Fruit fly (Drosophila melanogaster) whole organism, wandering third instar larva: ENCODE measurements around the gene ham.

Experiments used
- Abd-B ChIP-seq: fragments of >200 bp; optimal IDR thresholded peaks from 2 replicates; lab custom pipeline; 2017; ENCODE audit warnings: missing biosample characterization, missing genetic modification characterization
- CG32264 ChIP-seq: fragments of 200-800 bp; sonication (Bioruptor generic); optimal IDR thresholded peaks from 2 replicates; lab custom pipeline; 2016; ENCODE audit warnings: missing biosample characterization, missing genetic modification characterization
- CG9705 ChIP-seq: fragments of 200-800 bp; sonication (Bioruptor generic); optimal IDR thresholded peaks from 2 replicates; lab custom pipeline; 2018; ENCODE audit warnings: missing biosample characterization, mild to moderate bottlenecking, missing genetic modification characterization
- CrebA ChIP-seq: fragments of 200-800 bp; sonication (Bioruptor generic); optimal IDR thresholded peaks from 2 replicates; lab custom pipeline; 2016; ENCODE audit warnings: missing biosample characterization, mild to moderate bottlenecking, missing genetic modification characterization, borderline replicate concordance
- Dfd ChIP-seq: fragments of >200 bp; optimal IDR thresholded peaks from 2 replicates; lab custom pipeline; 2017; ENCODE audit warnings: missing biosample characterization, missing genetic modification characterization
- Dif ChIP-seq: fragments of 200-275, 200-300 bp; sonication (Bioruptor generic); optimal IDR thresholded peaks from 2 replicates; lab custom pipeline; 2018; ENCODE audit warnings: missing biosample characterization, missing genetic modification characterization; ENCODE audit not compliant: partially characterized antibody
- GATAd ChIP-seq: sonication (Bioruptor generic); optimal IDR thresholded peaks from 2 replicates; lab custom pipeline; 2016; ENCODE audit warnings: missing biosample characterization, missing genetic modification characterization
- HLH106 ChIP-seq: fragments of 200-800 bp; optimal IDR thresholded peaks from 3 replicates; lab custom pipeline; 2019; ENCODE audit warnings: missing biosample characterization, mild to moderate bottlenecking, missing genetic modification characterization, moderate library complexity
- Hnf4 ChIP-seq: fragments of 200-800 bp; sonication (Bioruptor generic); optimal IDR thresholded peaks from 2 replicates; lab custom pipeline; 2016; ENCODE audit warnings: missing biosample characterization, mild to moderate bottlenecking, missing genetic modification characterization
- Hr78 ChIP-seq: fragments of >200 bp; optimal IDR thresholded peaks from 2 replicates; lab custom pipeline; 2017; ENCODE audit warnings: missing biosample characterization, missing genetic modification characterization
- Hr83 ChIP-seq: fragments of 200-300 bp; sonication (Bioruptor generic); optimal IDR thresholded peaks from 2 replicates; lab custom pipeline; 2016; ENCODE audit warnings: missing biosample characterization, mild to moderate bottlenecking, missing genetic modification characterization, moderate library complexity; ENCODE audit not compliant: poor library complexity, severe bottlenecking
- Jra ChIP-seq: sonication (Bioruptor generic); optimal IDR thresholded peaks from 2 replicates; lab custom pipeline; 2016; ENCODE audit warnings: missing biosample characterization, missing genetic modification characterization
- Mio ChIP-seq: sonication (Bioruptor generic); optimal IDR thresholded peaks from 2 replicates; lab custom pipeline; 2016; ENCODE audit warnings: missing biosample characterization, missing genetic modification characterization
- Myc ChIP-seq: fragments of >200 bp; optimal IDR thresholded peaks from 2 replicates; lab custom pipeline; 2017
- N ChIP-seq: fragments of >200 bp; optimal IDR thresholded peaks from 2 replicates; lab custom pipeline; 2018; ENCODE audit warnings: missing biosample characterization, missing external identifiers, missing genetic modification characterization
- OdsH ChIP-seq: fragments of 200-800 bp; sonication (Bioruptor generic); optimal IDR thresholded peaks from 2 replicates; lab custom pipeline; 2016; ENCODE audit warnings: missing biosample characterization, mild to moderate bottlenecking, missing genetic modification characterization
- Rel ChIP-seq, 2 experiments: fragments of 200-800 bp; sonication (Bioruptor generic) in 1 of 2; optimal IDR thresholded peaks; 2 replicates in 1 of 2; 3 replicates in 1 of 2; lab custom pipeline; 2016 to 2019; ENCODE audit warnings: mild to moderate bottlenecking in 2 of 2, missing biosample characterization in 2 of 2, missing genetic modification characterization in 2 of 2, moderate library complexity in 1 of 2
- Sp1 ChIP-seq: fragments of 200-800 bp; sonication (Bioruptor generic); optimal IDR thresholded peaks from 3 replicates; lab custom pipeline; 2019; ENCODE audit warnings: missing biosample characterization, mild to moderate bottlenecking, missing genetic modification characterization, moderate library complexity
- Vsx2 ChIP-seq: fragments of 200-300, 225-300 bp; sonication (Bioruptor generic); optimal IDR thresholded peaks from 2 replicates; lab custom pipeline; 2018; ENCODE audit warnings: missing biosample characterization, missing genetic modification characterization; ENCODE audit not compliant: partially characterized antibody
- br ChIP-seq: fragments of 200-800 bp; sonication (Bioruptor generic); optimal IDR thresholded peaks from 2 replicates; lab custom pipeline; 2016; ENCODE audit warnings: missing biosample characterization, missing genetic modification characterization
- brk ChIP-seq: fragments of 200-800 bp; sonication (Bioruptor generic); optimal IDR thresholded peaks from 2 replicates; lab custom pipeline; 2016; ENCODE audit warnings: missing biosample characterization, mild to moderate bottlenecking, missing genetic modification characterization
- dl ChIP-seq, 2 experiments: fragments of 175-275, 200-275 bp in 1 of 2; fragments of 200-275 bp in 1 of 2; sonication (Bioruptor generic); optimal IDR thresholded peaks; lab custom pipeline; 2018; ENCODE audit warnings: mild to moderate bottlenecking in 2 of 2, missing biosample characterization in 2 of 2, missing genetic modification characterization in 2 of 2, moderate library complexity in 2 of 2; ENCODE audit not compliant: partially characterized antibody in 2 of 2, insufficient read depth in 1 of 2
- dmrt93B ChIP-seq: fragments of 200-800 bp; sonication (Bioruptor generic); optimal IDR thresholded peaks from 2 replicates; lab custom pipeline; 2018; ENCODE audit warnings: missing biosample characterization, mild to moderate bottlenecking, missing genetic modification characterization
- dsf ChIP-seq: sonication (Bioruptor generic); optimal IDR thresholded peaks from 2 replicates; lab custom pipeline; 2016; ENCODE audit warnings: missing biosample characterization, missing genetic modification characterization, borderline replicate concordance
- ey ChIP-seq: fragments of 200-800 bp; sonication (Bioruptor generic); optimal IDR thresholded peaks from 2 replicates; lab custom pipeline; 2016; ENCODE audit warnings: missing biosample characterization, missing genetic modification characterization
- foxo ChIP-seq, 2 experiments: fragments of 200-800 bp; sonication (Bioruptor generic); optimal IDR thresholded peaks; 2 replicates in 1 of 2; 3 replicates in 1 of 2; lab custom pipeline; 2016 to 2017; ENCODE audit warnings: missing biosample characterization in 2 of 2, missing genetic modification characterization in 2 of 2
- fru ChIP-seq: fragments of 200-800 bp; sonication (Bioruptor generic); optimal IDR thresholded peaks from 3 replicates; lab custom pipeline; 2016; ENCODE audit warnings: missing biosample characterization, mild to moderate bottlenecking, missing genetic modification characterization
- h ChIP-seq: fragments of 200-800 bp; sonication (Bioruptor generic); optimal IDR thresholded peaks from 3 replicates; lab custom pipeline; 2016; ENCODE audit warnings: missing biosample characterization, mild to moderate bottlenecking, missing genetic modification characterization
- jim ChIP-seq: fragments of 175-275, 200-325 bp; sonication (Bioruptor generic); optimal IDR thresholded peaks from 2 replicates; lab custom pipeline; 2016; ENCODE audit warnings: missing biosample characterization, mild to moderate bottlenecking, missing genetic modification characterization
- lola ChIP-seq: fragments of >200 bp; optimal IDR thresholded peaks from 2 replicates; lab custom pipeline; 2017; ENCODE audit warnings: missing biosample characterization, missing genetic modification characterization
- pan ChIP-seq: fragments of >200 bp; optimal IDR thresholded peaks from 2 replicates; lab custom pipeline; 2017
- psq ChIP-seq: fragments of 200-800 bp; sonication (Bioruptor generic); optimal IDR thresholded peaks from 3 replicates; lab custom pipeline; 2017; ENCODE audit warnings: missing biosample characterization, mild to moderate bottlenecking, missing genetic modification characterization, moderate library complexity
- rgr ChIP-seq: fragments of 200-800 bp; sonication (Bioruptor generic); optimal IDR thresholded peaks from 3 replicates; lab custom pipeline; 2016; ENCODE audit warnings: missing biosample characterization, mild to moderate bottlenecking, missing genetic modification characterization
- sage ChIP-seq: fragments of 200-800 bp; sonication (Bioruptor generic); optimal IDR thresholded peaks from 2 replicates; lab custom pipeline; 2016; ENCODE audit warnings: missing biosample characterization, mild to moderate bottlenecking, missing genetic modification characterization
- sv ChIP-seq: fragments of 200-800 bp; sonication (Bioruptor generic); optimal IDR thresholded peaks from 3 replicates; lab custom pipeline; 2016; ENCODE audit warnings: missing biosample characterization, missing genetic modification characterization
- tai ChIP-seq: sonication (Bioruptor generic); optimal IDR thresholded peaks from 2 replicates; lab custom pipeline; 2016; ENCODE audit warnings: missing biosample characterization, missing genetic modification characterization
- usp ChIP-seq: fragments of >200 bp; optimal IDR thresholded peaks from 2 replicates; lab custom pipeline; 2017; ENCODE audit warnings: missing biosample characterization, missing genetic modification characterization
- woc ChIP-seq: sonication (Bioruptor generic); optimal IDR thresholded peaks from 2 replicates; lab custom pipeline; 2016; ENCODE audit warnings: missing biosample characterization, mild to moderate bottlenecking, missing genetic modification characterization

ham gene

dm6 chr2L:18792806-18793205 is at the start of gene ham:
TSS of gene ham (minus strand) at chr2L:18792906.
- TF ChIP-seq rgr (GFP tag; lab: Kevin White, UChicago) (no peak), dl (GFP tag; optimal IDR thresholded peaks at IDR 0.05; lab: Kevin White, UChicago; ENCODE audit: insufficient read depth in 1 of 2, partially characterized antibody in 2 of 2) (no peak), brk (GFP tag; lab: Kevin White, UChicago) (no peak), Dif (GFP tag; lab: Kevin White, UChicago) (no peak)

dm6 chr2L:18841210-18841609 is 48.5 kb upstream of the ham start, which contains the start of gene CG31752:
TSS of gene CG31752 (minus strand) at chr2L:18841310.
- TF ChIP-seq CrebA (GFP tag; lab: Kevin White, UChicago) = no peak
- TF ChIP-seq Vsx2 (GFP tag; lab: Kevin White, UChicago) = no peak
- TF ChIP-seq pan (lab: Kevin White, UChicago) = no peak
- no peak for TF ChIP-seq Myc (lab: Kevin White, UChicago)
- TF ChIP-seq Rel (GFP tag; optimal IDR thresholded peaks at IDR 0.05; lab: Kevin White, UChicago) = no peak
- TF ChIP-seq Rel (tag; optimal IDR thresholded peaks at IDR 0.05; lab: Kevin White, UChicago) = no peak
- no peak for TF ChIP-seq Dfd (GFP tag; lab: Kevin White, UChicago)
- TF ChIP-seq br (GFP tag; lab: Kevin White, UChicago) = no peak
- TF ChIP-seq jim (GFP tag; lab: Kevin White, UChicago) = no peak
- no peak for TF ChIP-seq psq (GFP tag; lab: Kevin White, UChicago)
- TF ChIP-seq Abd-B (GFP tag; lab: Kevin White, UChicago) = no peak
- TF ChIP-seq, all 38 proteins: peak for 0

- TF ChIP-seq pan (lab: Kevin White, UChicago) (no peak), woc (GFP tag; lab: Kevin White, UChicago) (no peak), brk (GFP tag; lab: Kevin White, UChicago) (no peak), Hnf4 (GFP tag; lab: Kevin White, UChicago) (peak; percentile 95), CrebA (GFP tag; lab: Kevin White, UChicago) (no peak), Sp1 (GFP tag; lab: Kevin White, UChicago) (peak; percentile 71), lola (GFP tag; lab: Kevin White, UChicago) (no peak), psq (GFP tag; lab: Kevin White, UChicago) (peak; percentile 78), jim (GFP tag; lab: Kevin White, UChicago) (peak; percentile 85), br (GFP tag; lab: Kevin White, UChicago) (peak; percentile 91), Hr83 (peak; percentile 97), HLH106 (tag; lab: Kevin White, UChicago) (peak; percentile 71), usp (GFP tag; lab: Kevin White, UChicago) (no peak), fru (GFP tag; lab: Kevin White, UChicago) (peak; percentile 89), N (GFP tag; lab: Kevin White, UChicago) (peak; percentile 74), Dif (GFP tag; lab: Kevin White, UChicago) (no peak), Myc (lab: Kevin White, UChicago) (peak; percentile 88), CG32264 (GFP tag; lab: Kevin White, UChicago) (peak; percentile 60), h (peak; percentile 91), GATAd (GFP tag; lab: Kevin White, UChicago) (peak; percentile 61), OdsH (GFP tag; lab: Kevin White, UChicago) (peak; percentile 86), Dfd (GFP tag; lab: Kevin White, UChicago) (no peak), CG9705 (GFP tag; lab: Kevin White, UChicago) (peak; percentile 69), Jra (GFP tag; lab: Kevin White, UChicago) (peak; percentile 92), foxo (GFP tag; optimal IDR thresholded peaks at IDR 0.05; lab: Kevin White, UChicago) (peak in 1 of 2 experiments; percentile 91), dmrt93B (peak; percentile 56), sage (GFP tag; lab: Kevin White, UChicago) (peak; percentile 72), dsf (GFP tag; lab: Kevin White, UChicago) (peak; percentile 84), Vsx2 (GFP tag; lab: Kevin White, UChicago) (no peak), dl (GFP tag; optimal IDR thresholded peaks at IDR 0.05; lab: Kevin White, UChicago; ENCODE audit: insufficient read depth in 1 of 2, partially characterized antibody in 2 of 2) (no peak), ey (peak; percentile 83), Mio (peak; percentile 52), Hr78 (GFP tag; lab: Kevin White, UChicago) (no peak), sv (GFP tag; lab: Kevin White, UChicago) (peak; percentile 74), rgr (GFP tag; lab: Kevin White, UChicago) (peak; percentile 92), Rel (GFP tag; optimal IDR thresholded peaks at IDR 0.05; lab: Kevin White, UChicago) (no peak), Rel (tag; optimal IDR thresholded peaks at IDR 0.05; lab: Kevin White, UChicago) (peak; percentile 50), Abd-B (GFP tag; lab: Kevin White, UChicago) (peak; percentile 51), tai (GFP tag; lab: Kevin White, UChicago) (no peak)
These were observed 46.6 kb upstream of the ham start, which contains the start of gene CG10600 for dm6 chr2L:18839143-18839872. TSS of gene CG10600 (minus strand) at chr2L:18839679.
